Worm (Caenorhabditis elegans) whole organism, L4 larva: Measurements from ENCODE around the gene C08E8.5.

Experiments used
- arid-1 ChIP-seq: fragments of 200-800 bp; sonication (Bioruptor generic); conservative IDR thresholded peaks from 2 replicates; pipeline ENCODE4 v1.3.6; 2022; ENCODE audit warnings: missing genetic modification reagents, missing genetic modification characterization, missing compliant biosample characterization
- ceh-62 ChIP-seq: sonication (generic microtip); optimal IDR thresholded peaks from 2 replicates; lab custom pipeline; 2017; ENCODE audit warnings: missing biosample characterization, missing genetic modification characterization
- dpl-1 ChIP-seq: fragments of 150-350 bp; optimal IDR thresholded peaks from 2 replicates; lab custom pipeline; 2014; ENCODE audit warnings: missing biosample characterization, missing genetic modification reagents, missing genetic modification characterization
- egl-27 ChIP-seq: sonication (generic microtip); optimal IDR thresholded peaks from 3 replicates; lab custom pipeline; 2017; ENCODE audit warnings: missing biosample characterization, missing genetic modification reagents, missing genetic modification characterization
- lsy-2 ChIP-seq, 2 experiments: fragments of 150-350 bp in 1 of 2; sonication (generic microtip) in 1 of 2; optimal IDR thresholded peaks; 2 replicates each; lab custom pipeline; 2014 to 2017; ENCODE audit warnings: missing biosample characterization in 2 of 2, missing genetic modification characterization in 2 of 2
- mdl-1 ChIP-seq, 2 experiments: fragments of 150-350 bp in 1 of 2; sonication (generic microtip) in 1 of 2; optimal IDR thresholded peaks; 2 replicates each; lab custom pipeline; 2014 to 2017; ENCODE audit warnings: missing biosample characterization in 2 of 2, missing genetic modification characterization in 2 of 2
- nhr-41 ChIP-seq: fragments of 200-800 bp; sonication (Bioruptor generic); IDR thresholded peaks from 2 replicates; pipeline ENCODE4 v1.3.6; 2022; ENCODE audit warnings: missing genetic modification reagents, missing genetic modification characterization, missing compliant biosample characterization
- nhr-76 ChIP-seq: fragments of 150-350 bp; optimal IDR thresholded peaks from 2 replicates; lab custom pipeline; 2014; ENCODE audit warnings: missing biosample characterization, missing genetic modification characterization
- pha-4 ChIP-seq, 2 experiments: fragments of 150-350 bp in 1 of 2; fragments of 200-800 bp in 1 of 2; sonication (Bioruptor generic) in 1 of 2; IDR thresholded peaks in 1 of 2; optimal IDR thresholded peaks in 1 of 2; 2 replicates each; pipeline versions ENCODE4 v1.3.6 to Lab custom; 2014 to 2022; ENCODE audit warnings: missing genetic modification characterization in 2 of 2, missing genetic modification reagents in 2 of 2, missing biosample characterization in 1 of 2, missing compliant biosample characterization in 1 of 2
- sdz-12 ChIP-seq: fragments of 200-800 bp; sonication (Bioruptor generic); optimal IDR thresholded peaks from 2 replicates; lab custom pipeline; 2018; ENCODE audit warnings: mild to moderate bottlenecking, missing genetic modification characterization, missing compliant biosample characterization
- skn-1 ChIP-seq: fragments of 150-350 bp; optimal IDR thresholded peaks from 2 replicates; lab custom pipeline; 2014; ENCODE audit warnings: missing biosample characterization, missing genetic modification characterization
- snpc-4 ChIP-seq: fragments of 150-350 bp; optimal IDR thresholded peaks from 2 replicates; lab custom pipeline; 2014; ENCODE audit warnings: missing biosample characterization, missing genetic modification characterization

ce11 chrV:18337643-18338042 is 22.1 kb downstream of the C08E8.5 start:
- TF ChIP-seq lsy-2 (tag; optimal IDR thresholded peaks at IDR 0.05; lab: Kevin White, UChicago) (no peak), ceh-62 (no peak), nhr-76 (tag; lab: Kevin White, UChicago) (no peak), snpc-4 (tag; lab: Kevin White, UChicago) (no peak), nhr-41 (GFP tag; lab: Robert Waterston, UW) (no peak), arid-1 (no peak), mdl-1 (tag; optimal IDR thresholded peaks at IDR 0.05; lab: Kevin White, UChicago) (no peak), skn-1 (tag; lab: Kevin White, UChicago) (no peak), egl-27 (tag; lab: Kevin White, UChicago) (no peak), pha-4 (GFP tag; IDR thresholded peaks at IDR 0.05; lab: Robert Waterston, UW) (no peak), pha-4 (tag; optimal IDR thresholded peaks at IDR 0.05; lab: Kevin White, UChicago) (no peak), sdz-12 (GFP tag; lab: Kevin White, UChicago) (no peak), dpl-1 (GFP tag; lab: Kevin White, UChicago) (no peak)
